Fruit fly (Drosophila melanogaster): Measurements from ENCODE around the gene Act79B.

DNA sequence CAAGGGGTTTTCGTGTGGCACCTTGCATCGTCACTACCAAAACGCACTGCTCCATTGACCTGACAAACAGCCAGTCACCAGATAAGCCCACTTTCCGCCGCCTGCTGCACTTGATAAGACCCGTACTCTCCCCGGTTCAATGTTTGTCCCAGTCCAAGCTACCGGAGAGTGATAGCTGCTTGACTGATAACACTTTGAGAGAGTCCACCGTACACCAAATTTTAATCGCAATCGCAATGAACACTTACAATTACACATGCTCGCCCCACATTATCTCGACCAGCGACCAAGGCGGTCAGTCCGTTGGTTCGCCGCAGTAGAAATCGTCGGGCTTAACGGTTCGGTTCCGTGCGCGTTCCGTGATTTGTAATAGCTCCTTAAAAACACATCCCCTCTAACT is 13.3 kb upstream of the Act79B start, which contains the start of gene P5CS:
- TF ChIP-seq insv (optimal IDR thresholded peaks at IDR 0.05) (no peak), h (optimal IDR thresholded peaks at IDR 0.05) (no peak), Sin3A (optimal IDR thresholded peaks at IDR 0.05) (no peak)
